Worm (Caenorhabditis elegans): ENCODE data around the gene F49H12.3.

DNA sequence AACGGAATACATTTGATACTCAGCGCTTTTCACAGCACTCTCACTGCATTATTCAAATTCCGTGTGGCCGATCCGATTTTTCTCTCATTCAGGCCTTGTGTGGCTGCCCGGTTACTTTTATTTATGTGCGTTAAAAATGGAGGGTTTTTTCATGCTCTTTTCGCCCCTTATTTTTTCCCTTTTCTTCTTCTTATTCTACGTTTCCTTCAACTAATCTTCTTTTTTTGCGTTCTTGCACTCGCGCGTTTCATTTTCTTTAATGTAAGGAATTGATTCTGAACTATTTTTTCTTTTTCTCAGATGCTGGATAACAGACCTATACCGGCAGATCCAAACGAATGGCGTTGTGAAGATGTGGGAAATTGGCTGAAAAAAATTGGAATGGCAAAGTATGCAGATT lies 24.5 kb downstream of the F49H12.3 start, which contains the start of gene F53B1.2:
- TF ChIP-seq ztf-29 (GFP tag; IDR thresholded peaks at IDR 0.05) (no peak), T22C8.4 (GFP tag; IDR thresholded peaks at IDR 0.05) (no peak), klf-2 (GFP tag; conservative IDR thresholded peaks at IDR 0.05) (no peak), ztf-23 (GFP tag; IDR thresholded peaks at IDR 0.05) (no peak), tab-1 (GFP tag; IDR thresholded peaks at IDR 0.05) (no peak), med-1 (GFP tag; optimal IDR thresholded peaks at IDR 0.05; ENCODE audit: insufficient read depth) (no peak), flt-1 (GFP tag; IDR thresholded peaks at IDR 0.05) (no peak), ref-1 (GFP tag; conservative IDR thresholded peaks at IDR 0.05) (no peak)
